Worm (Caenorhabditis elegans): Measurements from ENCODE around the gene Y15E3A.3.

DNA sequence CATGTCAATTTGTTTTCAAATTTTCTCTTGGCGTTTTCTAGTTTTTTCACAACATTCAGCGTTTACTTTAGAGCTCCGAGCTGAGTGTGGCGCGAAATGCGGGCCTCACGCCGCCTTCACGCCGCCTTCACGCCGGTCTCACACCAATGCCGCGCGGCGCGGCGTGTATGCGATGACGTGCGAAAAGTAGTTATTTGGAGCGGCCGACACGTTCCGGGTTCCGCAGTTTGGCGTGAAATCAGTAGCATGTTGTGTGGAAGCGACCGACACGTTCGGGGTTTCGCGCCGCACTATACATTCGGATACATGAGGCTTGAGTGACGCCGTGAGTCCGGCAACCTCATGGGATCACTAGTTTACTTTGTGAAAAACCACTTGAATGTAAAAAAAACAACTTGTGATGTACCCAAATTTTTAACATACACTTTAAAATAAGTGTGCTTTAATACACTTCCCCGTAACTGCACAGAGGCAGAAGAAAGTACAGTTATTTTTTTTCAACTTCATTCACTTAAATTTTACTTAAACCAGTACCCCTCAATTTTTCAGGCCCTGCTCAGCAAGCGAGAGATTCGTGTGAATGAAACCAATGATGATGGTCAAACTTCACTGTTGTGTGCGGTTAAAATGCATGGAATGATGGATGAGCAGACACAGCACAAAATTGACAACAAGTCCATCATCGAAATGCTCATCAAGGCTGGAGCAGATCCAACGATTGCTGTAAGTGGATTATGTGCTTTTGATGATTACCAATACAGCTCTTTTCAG, 36.7 kb upstream of the Y15E3A.3 start:
- TF ChIP-seq unc-120 (tag; optimal IDR thresholded peaks at IDR 0.05; ENCODE audit: poor library complexity, severe bottlenecking), result no peak
- TF ChIP-seq mep-1 (tag; optimal IDR thresholded peaks at IDR 0.05), result no peak
- no peak for TF ChIP-seq nhr-12 (tag; optimal IDR thresholded peaks at IDR 0.05)
- no peak for TF ChIP-seq nhr-237 (tag; optimal IDR thresholded peaks at IDR 0.05)
- no peak for TF ChIP-seq elt-1 (tag; optimal IDR thresholded peaks at IDR 0.05; ENCODE audit: borderline replicate concordance, insufficient read depth)
- no peak for TF ChIP-seq unc-62 (GFP tag; optimal IDR thresholded peaks at IDR 0.05)
- TF ChIP-seq ceh-83 (GFP tag; optimal IDR thresholded peaks at IDR 0.05), result no peak
- TF ChIP-seq snpc-4 (tag; optimal IDR thresholded peaks at IDR 0.05), result no peak
- TF ChIP-seq pha-4 (tag; optimal IDR thresholded peaks at IDR 0.05), result no peak
- no peak for TF ChIP-seq ces-1 (GFP tag; optimal IDR thresholded peaks at IDR 0.05)
- no peak for TF ChIP-seq ztf-11 (tag; optimal IDR thresholded peaks at IDR 0.05)

Measured in whole organism, mixed stage, embryonic.